Worm (Caenorhabditis elegans): ENCODE measurements around the gene old-1.

ce11 chrII:9914999-9915398, 46.5 kb upstream of the old-1 start, which contains the start of gene F26C11.3:
- no peak for TF ChIP-seq dpl-1 (GFP tag; optimal IDR thresholded peaks at IDR 0.05)
- no peak for TF ChIP-seq nhr-11 (tag; optimal IDR thresholded peaks at IDR 0.05)
- no peak for TF ChIP-seq elt-2 (tag; optimal IDR thresholded peaks at IDR 0.05)
- TF ChIP-seq zag-1 (tag; optimal IDR thresholded peaks at IDR 0.05) = no peak
- no peak for TF ChIP-seq ets-5 (GFP tag; IDR thresholded peaks at IDR 0.05)
- TF ChIP-seq blmp-1 (tag; optimal IDR thresholded peaks at IDR 0.05) = no peak

All from whole organism, L1 larva.